Worm (Caenorhabditis elegans): Measurements from ENCODE around the gene R07A4.3.

DNA sequence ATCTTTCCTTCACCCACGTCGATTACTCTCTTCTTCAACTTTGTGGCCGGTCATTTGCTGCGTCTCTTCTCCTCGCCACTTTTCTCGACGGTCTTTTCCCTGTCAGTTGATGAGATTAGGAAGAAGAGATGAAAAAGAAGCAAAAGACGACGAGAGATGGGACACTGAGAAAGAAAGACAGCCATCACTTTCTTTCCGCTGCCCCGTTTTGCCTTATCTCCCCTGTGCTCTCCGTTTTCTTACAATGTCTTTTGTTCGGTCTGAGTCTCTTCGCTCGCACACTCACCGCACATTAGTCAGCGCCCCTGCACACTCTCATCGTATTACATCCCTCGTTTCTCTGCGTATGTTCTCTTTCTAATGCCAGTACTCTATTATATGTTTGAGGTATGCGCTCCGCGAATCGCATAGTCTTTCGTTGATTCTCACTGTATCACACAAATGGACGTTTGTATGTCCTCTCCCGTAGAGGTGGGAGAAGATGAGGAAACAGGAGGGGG is 12.7 kb downstream of the R07A4.3 start:
- TF ChIP-seq efl-1 (GFP tag; optimal IDR thresholded peaks at IDR 0.05), result no peak
- no peak for TF ChIP-seq F57A8.1 (GFP tag; optimal IDR thresholded peaks at IDR 0.05)
- no peak for TF ChIP-seq C17E4.6 (GFP tag; IDR thresholded peaks at IDR 0.05)
- peak; percentile 43 for TF ChIP-seq ceh-27 (GFP tag; optimal IDR thresholded peaks at IDR 0.05)
- TF ChIP-seq atf-7 (tag; optimal IDR thresholded peaks at IDR 0.05), result peak; percentile 91
- no peak for TF ChIP-seq F49E8.2 (tag; optimal IDR thresholded peaks at IDR 0.05; ENCODE audit: insufficient read depth)
- TF ChIP-seq ceh-91 (GFP tag; IDR thresholded peaks at IDR 0.05), result no peak
